Worm (Caenorhabditis elegans) whole organism, late embryonic: ENCODE results near the gene tag-234.

Experiments
- F13H6.1 ChIP-seq: sonication (generic microtip); optimal IDR thresholded peaks from 2 replicates; lab custom pipeline; 2016; ENCODE audit warnings: missing genetic modification characterization, missing compliant biosample characterization
- K02D7.2 ChIP-seq: sonication (generic microtip); optimal IDR thresholded peaks from 2 replicates; lab custom pipeline; 2017; ENCODE audit warnings: mild to moderate bottlenecking, missing genetic modification characterization, missing compliant biosample characterization
- K09A11.1 ChIP-seq: sonication (generic microtip); optimal IDR thresholded peaks from 2 replicates; lab custom pipeline; 2017; ENCODE audit warnings: antibody characterized with exemption, mild to moderate bottlenecking, missing genetic modification characterization, missing compliant biosample characterization; ENCODE audit not compliant: insufficient read depth
- T23F11.4 ChIP-seq: fragments of 200-800 bp; sonication (Bioruptor generic); optimal IDR thresholded peaks from 2 replicates; lab custom pipeline; 2018; ENCODE audit warnings: mild to moderate bottlenecking, missing genetic modification characterization, missing compliant biosample characterization
- ama-1 ChIP-seq: fragments of 150-350 bp; optimal IDR thresholded peaks from 2 replicates; lab custom pipeline; 2014
- ceh-14 ChIP-seq: sonication (generic microtip); optimal IDR thresholded peaks from 2 replicates; lab custom pipeline; 2016; ENCODE audit warnings: missing genotype, missing genetic modification characterization, missing compliant biosample characterization
- ceh-2 ChIP-seq: sonication (generic microtip); optimal IDR thresholded peaks from 2 replicates; lab custom pipeline; 2016; ENCODE audit warnings: missing genotype, missing genetic modification characterization, missing compliant biosample characterization
- ceh-22 ChIP-seq: sonication (generic microtip); optimal IDR thresholded peaks from 2 replicates; lab custom pipeline; 2017; ENCODE audit warnings: missing biosample characterization, missing genetic modification characterization
- ceh-24 ChIP-seq: sonication (generic microtip); optimal IDR thresholded peaks from 2 replicates; lab custom pipeline; 2016; ENCODE audit warnings: mild to moderate bottlenecking, missing genetic modification characterization, missing compliant biosample characterization
- ceh-30 ChIP-seq: fragments of 150-350 bp; optimal IDR thresholded peaks from 2 replicates; lab custom pipeline; 2014; ENCODE audit warnings: missing biosample characterization, missing genetic modification characterization
- ceh-31 ChIP-seq: sonication (generic microtip); optimal IDR thresholded peaks from 2 replicates; lab custom pipeline; 2016; ENCODE audit warnings: missing genetic modification characterization, missing compliant biosample characterization
- ceh-34 ChIP-seq: sonication (generic microtip); optimal IDR thresholded peaks from 2 replicates; lab custom pipeline; 2016; ENCODE audit warnings: mild to moderate bottlenecking, missing genetic modification characterization, missing compliant biosample characterization
- ceh-6 ChIP-seq: fragments of 200-800 bp; sonication (Bioruptor generic); optimal IDR thresholded peaks from 2 replicates; lab custom pipeline; 2018; ENCODE audit warnings: mild to moderate bottlenecking, missing genetic modification characterization, missing compliant biosample characterization
- ceh-9 ChIP-seq: sonication (generic microtip); optimal IDR thresholded peaks from 2 replicates; lab custom pipeline; 2016; ENCODE audit warnings: mild to moderate bottlenecking, missing genetic modification characterization, inconsistent platforms, missing compliant biosample characterization
- dve-1 ChIP-seq: sonication (generic microtip); optimal IDR thresholded peaks from 2 replicates; lab custom pipeline; 2017; ENCODE audit warnings: antibody characterized with exemption, mild to moderate bottlenecking, missing genetic modification characterization, missing compliant biosample characterization
- elt-4 ChIP-seq: sonication (generic microtip); optimal IDR thresholded peaks from 2 replicates; lab custom pipeline; 2016; ENCODE audit warnings: missing genetic modification characterization, missing compliant biosample characterization
- ets-4 ChIP-seq: sonication (generic microtip); optimal IDR thresholded peaks from 2 replicates; lab custom pipeline; 2016; ENCODE audit warnings: missing genetic modification characterization, missing compliant biosample characterization
- eyg-1 ChIP-seq: sonication (generic microtip); optimal IDR thresholded peaks from 2 replicates; lab custom pipeline; 2016; ENCODE audit warnings: missing genotype, missing genetic modification characterization, missing compliant biosample characterization
- fax-1 ChIP-seq: sonication (generic microtip); optimal IDR thresholded peaks from 2 replicates; lab custom pipeline; 2016; ENCODE audit warnings: missing genotype, missing genetic modification characterization, missing compliant biosample characterization
- fkh-6 ChIP-seq: sonication (generic microtip); optimal IDR thresholded peaks from 2 replicates; lab custom pipeline; 2016; ENCODE audit warnings: missing genetic modification characterization, missing compliant biosample characterization
- gmeb-2 ChIP-seq: sonication (generic microtip); optimal IDR thresholded peaks from 2 replicates; lab custom pipeline; 2016; ENCODE audit warnings: missing genetic modification characterization, inconsistent platforms, missing compliant biosample characterization
- hlh-13 ChIP-seq: fragments of 200-800 bp; sonication (Bioruptor generic); optimal IDR thresholded peaks from 2 replicates; lab custom pipeline; 2018; ENCODE audit warnings: mild to moderate bottlenecking, missing genetic modification characterization, missing compliant biosample characterization
- hlh-15 ChIP-seq: sonication (generic microtip); optimal IDR thresholded peaks from 2 replicates; lab custom pipeline; 2016; ENCODE audit warnings: missing genetic modification characterization, missing compliant biosample characterization
- hlh-30 ChIP-seq: sonication (generic microtip); optimal IDR thresholded peaks from 2 replicates; lab custom pipeline; 2017; ENCODE audit warnings: antibody characterized with exemption, missing genetic modification characterization, missing compliant biosample characterization; ENCODE audit not compliant: insufficient read depth
- hlh-6 ChIP-seq: sonication (generic microtip); optimal IDR thresholded peaks from 2 replicates; lab custom pipeline; 2016; ENCODE audit warnings: missing genotype, missing genetic modification characterization, missing compliant biosample characterization
- hlh-8 ChIP-seq: sonication (generic microtip); optimal IDR thresholded peaks from 2 replicates; lab custom pipeline; 2016; ENCODE audit warnings: missing genotype, missing genetic modification characterization, missing compliant biosample characterization
- lim-6 ChIP-seq: sonication (generic microtip); optimal IDR thresholded peaks from 2 replicates; lab custom pipeline; 2016; ENCODE audit warnings: missing genetic modification characterization, missing compliant biosample characterization
- madf-2 ChIP-seq: sonication (generic microtip); optimal IDR thresholded peaks from 2 replicates; lab custom pipeline; 2017; ENCODE audit warnings: missing genetic modification characterization, missing compliant biosample characterization
- nfya-1 ChIP-seq: sonication (generic microtip); optimal IDR thresholded peaks from 2 replicates; lab custom pipeline; 2017; ENCODE audit warnings: missing genetic modification characterization, mild to moderate bottlenecking, missing compliant biosample characterization, antibody characterized with exemption, moderate library complexity
- nhr-11 ChIP-seq: fragments of 150-350 bp; optimal IDR thresholded peaks from 2 replicates; lab custom pipeline; 2014; ENCODE audit warnings: missing biosample characterization, missing genetic modification characterization
- nhr-232 ChIP-seq: sonication (generic microtip); optimal IDR thresholded peaks from 2 replicates; lab custom pipeline; 2016; ENCODE audit warnings: missing genetic modification characterization, missing compliant biosample characterization
- npax-4 ChIP-seq: sonication (generic microtip); optimal IDR thresholded peaks from 2 replicates; lab custom pipeline; 2016; ENCODE audit warnings: missing genetic modification characterization, missing compliant biosample characterization
- pat-9 ChIP-seq: fragments of 200-800 bp; sonication (Bioruptor generic); optimal IDR thresholded peaks from 2 replicates; lab custom pipeline; 2018; ENCODE audit warnings: mild to moderate bottlenecking, missing genetic modification characterization, moderate library complexity, missing compliant biosample characterization
- pax-1 ChIP-seq: fragments of 150-350 bp; optimal IDR thresholded peaks from 2 replicates; lab custom pipeline; 2014; ENCODE audit warnings: missing biosample characterization, missing genetic modification characterization
- pha-4 ChIP-seq: fragments of 150-350 bp; optimal IDR thresholded peaks from 2 replicates; lab custom pipeline; 2018; ENCODE audit warnings: missing biosample characterization, missing genetic modification reagents, missing genetic modification characterization
- pqm-1 ChIP-seq: sonication (generic microtip); optimal IDR thresholded peaks from 2 replicates; lab custom pipeline; 2016; ENCODE audit warnings: missing genetic modification characterization, missing compliant biosample characterization
- pros-1 ChIP-seq: fragments of 150-350 bp; optimal IDR thresholded peaks from 2 replicates; lab custom pipeline; 2014; ENCODE audit warnings: missing biosample characterization, missing genetic modification reagents, missing genetic modification characterization
- ref-2 ChIP-seq: sonication (generic microtip); optimal IDR thresholded peaks from 2 replicates; lab custom pipeline; 2016; ENCODE audit warnings: missing genetic modification characterization, missing compliant biosample characterization
- sdc-2 ChIP-seq: sonication (generic microtip); optimal IDR thresholded peaks from 2 replicates; lab custom pipeline; 2016; ENCODE audit warnings: missing genotype, missing genetic modification characterization, missing compliant biosample characterization
- sox-2 ChIP-seq: fragments of 200-800 bp; sonication (Bioruptor generic); IDR thresholded peaks from 2 replicates; pipeline ENCODE4 v1.3.6; 2022; ENCODE audit warnings: missing genetic modification reagents, missing genetic modification characterization, missing compliant biosample characterization
- sox-4 ChIP-seq: sonication (generic microtip); optimal IDR thresholded peaks from 2 replicates; lab custom pipeline; 2017; ENCODE audit warnings: mild to moderate bottlenecking, missing genetic modification characterization, inconsistent platforms, missing compliant biosample characterization
- tbx-2 ChIP-seq: sonication (generic microtip); optimal IDR thresholded peaks from 2 replicates; lab custom pipeline; 2016; ENCODE audit warnings: missing genetic modification characterization, missing compliant biosample characterization
- tbx-7 ChIP-seq: sonication (generic microtip); optimal IDR thresholded peaks from 2 replicates; lab custom pipeline; 2016; ENCODE audit warnings: missing genotype, missing genetic modification characterization, missing compliant biosample characterization
- unc-3 ChIP-seq, 2 experiments: fragments of 200-800 bp in 1 of 2; sonication (Bioruptor generic) in 1 of 2; sonication (generic microtip) in 1 of 2; conservative IDR thresholded peaks in 1 of 2; optimal IDR thresholded peaks in 1 of 2; 2 replicates each; pipeline versions ENCODE4 v1.3.6 to Lab custom; 2016 to 2022; ENCODE audit warnings: missing compliant biosample characterization in 2 of 2, missing genetic modification characterization in 2 of 2, missing genetic modification reagents in 1 of 2
- unc-42 ChIP-seq: sonication (generic microtip); optimal IDR thresholded peaks from 2 replicates; lab custom pipeline; 2016; ENCODE audit warnings: missing genotype, missing genetic modification characterization, missing compliant biosample characterization
- unc-86 ChIP-seq: sonication (generic microtip); optimal IDR thresholded peaks from 2 replicates; lab custom pipeline; 2016; ENCODE audit warnings: missing genetic modification characterization, missing compliant biosample characterization
- zip-5 ChIP-seq: sonication (generic microtip); optimal IDR thresholded peaks from 2 replicates; lab custom pipeline; 2016; ENCODE audit warnings: missing genetic modification characterization, missing compliant biosample characterization
- ztf-16 ChIP-seq: sonication (generic microtip); optimal IDR thresholded peaks from 2 replicates; lab custom pipeline; 2017; ENCODE audit warnings: missing genetic modification characterization, missing compliant biosample characterization

The tag-234 gene

DNA sequence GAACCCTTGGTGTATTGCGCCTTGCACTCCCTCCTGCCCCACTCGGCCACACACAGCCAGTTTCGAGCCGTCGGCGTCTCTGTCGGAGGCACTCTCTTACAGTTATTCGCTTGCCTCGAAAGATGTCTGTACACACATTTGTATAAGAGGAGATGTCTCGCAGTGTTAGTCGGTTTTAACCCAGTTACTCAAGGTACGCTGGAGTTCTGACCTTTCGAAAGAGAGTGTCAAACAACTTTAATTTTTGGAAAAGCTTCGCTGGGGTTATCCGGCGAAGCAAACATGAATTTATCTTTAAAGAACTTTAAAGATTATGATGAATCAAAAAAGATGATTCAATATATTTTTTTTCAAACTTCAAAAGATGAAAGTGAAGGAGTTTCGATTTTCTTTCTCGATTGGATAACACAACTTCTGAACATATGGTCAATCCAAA is 19.3 kb upstream of the tag-234 start (continued):
- peak; percentile 68 for TF ChIP-seq ceh-24 (tag; lab: Kevin White, UChicago)
- peak; percentile 65 for TF ChIP-seq hlh-15
- TF ChIP-seq hlh-8, result peak; percentile 76
- peak; percentile 65 for TF ChIP-seq fax-1 (tag; lab: Kevin White, UChicago)
- TF ChIP-seq K09A11.1 (tag; lab: Kevin White, UChicago), result peak; percentile 76
- peak; percentile 96 for TF ChIP-seq tbx-2 (tag; lab: Kevin White, UChicago)
- TF ChIP-seq unc-42 (tag; lab: Kevin White, UChicago), result peak; percentile 99
- TF ChIP-seq hlh-13, result peak; percentile 17
- peak; percentile 77 for TF ChIP-seq lim-6 (tag; lab: Kevin White, UChicago)
- peak; percentile 95 for TF ChIP-seq ceh-31
- TF ChIP-seq hlh-30 (tag; lab: Kevin White, UChicago), result peak; percentile 60
- peak; percentile 87 for TF ChIP-seq T23F11.4
- peak; percentile 44 for TF ChIP-seq tbx-7
- TF ChIP-seq K02D7.2 (tag; lab: Kevin White, UChicago), result peak; percentile 69
- TF ChIP-seq pha-4 (tag; lab: Kevin White, UChicago), result no peak
- peak; percentile 46 for TF ChIP-seq nhr-232 (tag; lab: Kevin White, UChicago)
- TF ChIP-seq unc-3 (GFP tag; conservative IDR thresholded peaks at IDR 0.05; lab: Robert Waterston, UW), result peak; percentile 53; the same call in 1 of the 2 replicates
- TF ChIP-seq unc-3 (tag; optimal IDR thresholded peaks at IDR 0.05; lab: Kevin White, UChicago), result peak; percentile 85
- peak; percentile 87 for TF ChIP-seq ref-2 (tag; lab: Kevin White, UChicago)
- peak; percentile 95 for TF ChIP-seq pqm-1 (tag; lab: Kevin White, UChicago)
- TF ChIP-seq dve-1, result peak; percentile 99
- TF ChIP-seq elt-4 (tag; lab: Kevin White, UChicago), result no peak
- TF ChIP-seq nfya-1 (tag; lab: Kevin White, UChicago), result peak; percentile 92
- peak; percentile 83 for TF ChIP-seq ztf-16
- TF ChIP-seq ama-1 (lab: Kevin White, UChicago), result peak; percentile 100
- TF ChIP-seq madf-2 (tag; lab: Kevin White, UChicago), result peak; percentile 81
- TF ChIP-seq ceh-34, result peak; percentile 92
- TF ChIP-seq nhr-11 (tag; lab: Kevin White, UChicago), result peak; percentile 58
- peak; percentile 85 for TF ChIP-seq ets-4
- peak; percentile 68 for TF ChIP-seq eyg-1 (tag; lab: Kevin White, UChicago)
- TF ChIP-seq pros-1 (tag; lab: Kevin White, UChicago), result peak; percentile 87
- TF ChIP-seq ceh-2 (tag; lab: Kevin White, UChicago), result peak; percentile 82
- TF ChIP-seq hlh-6 (tag; lab: Kevin White, UChicago), result peak; percentile 65
- peak; percentile 72 for TF ChIP-seq fkh-6 (tag; lab: Kevin White, UChicago)
- TF ChIP-seq zip-5 (tag; lab: Kevin White, UChicago), result peak; percentile 32
- TF ChIP-seq npax-4 (tag; lab: Kevin White, UChicago), result peak; percentile 54
- TF ChIP-seq pat-9, result peak; percentile 83
- peak; percentile 87 for TF ChIP-seq F13H6.1
- peak; percentile 94 for TF ChIP-seq ceh-14
- peak; percentile 83 for TF ChIP-seq unc-86
- peak; percentile 91 for TF ChIP-seq pax-1 (tag; lab: Kevin White, UChicago)
- peak; percentile 65 for TF ChIP-seq ceh-22

DNA sequence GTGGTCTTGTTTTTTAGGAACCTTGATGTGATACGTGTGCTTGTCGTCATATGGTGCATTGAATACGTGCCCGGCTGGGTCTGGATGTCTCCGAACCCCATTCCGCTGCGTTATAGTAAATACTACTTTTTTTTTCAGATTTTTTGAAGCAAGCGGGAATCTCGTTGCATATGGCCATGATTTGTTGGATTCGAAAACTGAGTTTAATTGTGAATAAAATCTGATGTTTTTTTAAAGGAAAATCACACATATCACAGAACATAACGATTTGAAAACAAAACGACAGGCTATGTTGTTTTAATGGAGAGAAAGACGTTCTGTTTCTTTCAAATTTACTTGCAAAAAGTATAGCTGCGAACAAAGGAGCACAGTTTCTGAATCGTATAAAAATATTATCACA is 18.6 kb upstream of the tag-234 start, which contains the start of the genes ZK1248.17 and H41C03.3:
ZK1248.17 (minus strand) TSS at position 101 of the 400 bp plus-strand sequence.
H41C03.3 (plus strand) TSS at position 337 of the 400 bp plus-strand sequence.
- no peak for TF ChIP-seq gmeb-2 (tag; lab: Kevin White, UChicago)
- no peak for TF ChIP-seq tbx-2 (tag; lab: Kevin White, UChicago)
- TF ChIP-seq sox-4, result no peak
- TF ChIP-seq nhr-11 (tag; lab: Kevin White, UChicago), result no peak
- TF ChIP-seq K09A11.1 (tag; lab: Kevin White, UChicago), result no peak
- no peak for TF ChIP-seq sox-2 (GFP tag; lab: Robert Waterston, UW)
- no peak for TF ChIP-seq pha-4 (tag; lab: Kevin White, UChicago)
- TF ChIP-seq ceh-6 (GFP tag; lab: Kevin White, UChicago), result no peak
- TF ChIP-seq hlh-6 (tag; lab: Kevin White, UChicago), result no peak
- no peak for TF ChIP-seq hlh-13
- no peak for TF ChIP-seq unc-3 (GFP tag; conservative IDR thresholded peaks at IDR 0.05; lab: Robert Waterston, UW)
- TF ChIP-seq unc-3 (tag; optimal IDR thresholded peaks at IDR 0.05; lab: Kevin White, UChicago), result no peak
- TF ChIP-seq sdc-2 (tag; lab: Kevin White, UChicago), result no peak
- no peak for TF ChIP-seq ceh-9
- TF ChIP-seq fax-1 (tag; lab: Kevin White, UChicago), result no peak
- TF ChIP-seq npax-4 (tag; lab: Kevin White, UChicago), result no peak
- no peak for TF ChIP-seq tbx-7
- no peak for TF ChIP-seq T23F11.4
- no peak for TF ChIP-seq ceh-30
- no peak for TF ChIP-seq pros-1 (tag; lab: Kevin White, UChicago)
- no peak for TF ChIP-seq madf-2 (tag; lab: Kevin White, UChicago)
